Fruit fly (Drosophila melanogaster): Measurements from ENCODE around the gene Gba1b.
A peak's percentile ranks its signal among the peaks of the same experiment; 100 is the strongest.

Gene Gba1b

dm6 chr3R:23725711-23726349 lies 21.2 kb downstream of the Gba1b start (continued):
- no peak for TF ChIP-seq CG14014 (GFP tag; IDR thresholded peaks at IDR 0.05)
- peak; percentile 68 for TF ChIP-seq lab (GFP tag; optimal IDR thresholded peaks at IDR 0.05)
- TF ChIP-seq Hr51 (GFP tag; optimal IDR thresholded peaks at IDR 0.05): no peak
- peak; percentile 10 for TF ChIP-seq CG3407 (GFP tag; optimal IDR thresholded peaks at IDR 0.05)
- peak; percentile 53 for TF ChIP-seq Hmr (GFP tag; optimal IDR thresholded peaks at IDR 0.05)
- TF ChIP-seq Blimp-1 (GFP tag; optimal IDR thresholded peaks at IDR 0.05): peak; percentile 11
- peak; percentile 78 for TF ChIP-seq CG34376 (GFP tag; optimal IDR thresholded peaks at IDR 0.05)
- TF ChIP-seq CG17359 (tag; optimal IDR thresholded peaks at IDR 0.05): peak; percentile 18
- TF ChIP-seq schlank (tag; optimal IDR thresholded peaks at IDR 0.05): no peak
- no peak for TF ChIP-seq ewg (GFP tag; optimal IDR thresholded peaks at IDR 0.05)
- TF ChIP-seq CG6765 (GFP tag; optimal IDR thresholded peaks at IDR 0.05): no peak
- TF ChIP-seq sd (tag; optimal IDR thresholded peaks at IDR 0.05): peak; percentile 61
- peak; percentile 26 for TF ChIP-seq CG9437 (GFP tag; optimal IDR thresholded peaks at IDR 0.05)
- TF ChIP-seq MBD-R2 (GFP tag; IDR thresholded peaks at IDR 0.05): peak; percentile 20; the same call in 1 of the 2 replicates
- no peak for TF ChIP-seq dm (GFP tag; optimal IDR thresholded peaks at IDR 0.05)
- TF ChIP-seq CG16815 (GFP tag; optimal IDR thresholded peaks at IDR 0.05): no peak
- TF ChIP-seq sens (GFP tag): peak; percentile 66
- TF ChIP-seq slbo (GFP tag; IDR thresholded peaks at IDR 0.05): no peak
- TF ChIP-seq CG10274 (GFP tag; optimal IDR thresholded peaks at IDR 0.05): no peak
- no peak for TF ChIP-seq pita (GFP tag; optimal IDR thresholded peaks at IDR 0.05)
- peak; percentile 41 for TF ChIP-seq Hey (tag; optimal IDR thresholded peaks at IDR 0.05)
- TF ChIP-seq CG13894 (tag; optimal IDR thresholded peaks at IDR 0.05): peak; percentile 93
- TF ChIP-seq dmrt99B (tag; optimal IDR thresholded peaks at IDR 0.05): no peak
- peak; percentile 67 for TF ChIP-seq Deaf1 (tag; optimal IDR thresholded peaks at IDR 0.05)
- TF ChIP-seq CG3995 (GFP tag; optimal IDR thresholded peaks at IDR 0.05): no peak
- TF ChIP-seq kni (GFP tag; optimal IDR thresholded peaks at IDR 0.05): peak; percentile 49
- TF ChIP-seq CG32767 (GFP tag; IDR thresholded peaks at IDR 0.05): 0 out of 2 replicates have a peak, but pooled peaks have one; percentile 14
- peak; percentile 61 for TF ChIP-seq CG13296 (GFP tag; optimal IDR thresholded peaks at IDR 0.05)
- no peak for TF ChIP-seq CG5953 (GFP tag; IDR thresholded peaks at IDR 0.05)
- peak; percentile 36 for TF ChIP-seq CG5180 (GFP tag; optimal IDR thresholded peaks at IDR 0.05)
- no peak for TF ChIP-seq jumu (GFP tag; optimal IDR thresholded peaks at IDR 0.05)
- peak; percentile 11 for TF ChIP-seq Sox100B (GFP tag; optimal IDR thresholded peaks at IDR 0.05)
- no peak for TF ChIP-seq D (optimal IDR thresholded peaks at IDR 0.05)
- no peak for TF ChIP-seq D (GFP tag; optimal IDR thresholded peaks at IDR 0.05)
- peak; percentile 50; the same call in 2 of the 3 replicates for TF ChIP-seq ci (GFP tag; IDR thresholded peaks at IDR 0.05)
- TF ChIP-seq Asciz (GFP tag; optimal IDR thresholded peaks at IDR 0.05): peak; percentile 45
- no peak for TF ChIP-seq CG4282 (GFP tag; optimal IDR thresholded peaks at IDR 0.05)
- peak; percentile 46 for TF ChIP-seq CG2678 (tag; optimal IDR thresholded peaks at IDR 0.05)
- TF ChIP-seq CG12769 (tag; optimal IDR thresholded peaks at IDR 0.05): peak; percentile 55
- no peak for TF ChIP-seq CG1647 (GFP tag; optimal IDR thresholded peaks at IDR 0.05)
- TF ChIP-seq HmgZ (tag; optimal IDR thresholded peaks at IDR 0.05): peak; percentile 68
- no peak for TF ChIP-seq sc (optimal IDR thresholded peaks at IDR 0.05)
- peak; percentile 1 for TF ChIP-seq sc (GFP tag; optimal IDR thresholded peaks at IDR 0.05)
- peak; percentile 19; the same call in 1 of the 2 replicates for TF ChIP-seq CG42726 (GFP tag; IDR thresholded peaks at IDR 0.05; ENCODE audit: partially characterized antibody)
- TF ChIP-seq CG15601 (tag; optimal IDR thresholded peaks at IDR 0.05): peak; percentile 35
- TF ChIP-seq CG15514 (GFP tag; optimal IDR thresholded peaks at IDR 0.05): peak; percentile 40
- no peak for TF ChIP-seq sim (GFP tag; IDR thresholded peaks at IDR 0.05)
- peak; percentile 50 for TF ChIP-seq BtbVII (GFP tag; optimal IDR thresholded peaks at IDR 0.05)
- TF ChIP-seq rib (GFP tag; IDR thresholded peaks at IDR 0.05): peak; percentile 67; the same call in 1 of the 2 replicates
